Worm (Caenorhabditis elegans) whole organism, L4 larva: Measurements from ENCODE around the gene fbxa-75.
"Not testable (repeated sequence)": the region's sequence is repeated elsewhere in the genome, so short reads cannot be mapped to it uniquely, and the experiment has no call there.

Source experiments
- D1046.2 ChIP-seq: fragments of 200-800 bp; sonication (Bioruptor generic); IDR thresholded peaks from 2 replicates; pipeline ENCODE4 v1.3.6; 2022; ENCODE audit warnings: missing genetic modification characterization, missing compliant biosample characterization
- F44E2.7 ChIP-seq: fragments of 200-800 bp; sonication (Bioruptor generic); IDR thresholded peaks from 2 replicates; pipeline ENCODE4 v2.1.2; 2022; ENCODE audit warnings: missing genetic modification characterization, missing compliant biosample characterization
- T20F7.1 ChIP-seq: fragments of 200-800 bp; sonication (Bioruptor generic); optimal IDR thresholded peaks from 2 replicates; lab custom pipeline; 2018; ENCODE audit warnings: mild to moderate bottlenecking, missing genetic modification characterization, missing compliant biosample characterization
- T26A8.4 ChIP-seq: fragments of 200-800 bp; sonication (Bioruptor generic); IDR thresholded peaks from 2 replicates; pipeline ENCODE4 v1.3.6; 2022; ENCODE audit warnings: missing genetic modification characterization, missing compliant biosample characterization
- ceh-62 ChIP-seq: sonication (generic microtip); optimal IDR thresholded peaks from 2 replicates; lab custom pipeline; 2017; ENCODE audit warnings: missing biosample characterization, missing genetic modification characterization
- cey-2 ChIP-seq: sonication (generic microtip); optimal IDR thresholded peaks from 3 replicates; lab custom pipeline; 2017; ENCODE audit warnings: missing genetic modification characterization, mild to moderate bottlenecking, missing compliant biosample characterization, antibody characterized with exemption, borderline replicate concordance; ENCODE audit not compliant: insufficient read depth
- ctbp-1 ChIP-seq: fragments of 200-800 bp; sonication (Bioruptor generic); IDR thresholded peaks from 2 replicates; pipeline ENCODE4 v1.3.6; 2022; ENCODE audit warnings: missing genetic modification reagents, missing genetic modification characterization, missing compliant biosample characterization
- daf-12 ChIP-seq: fragments of 150-350 bp; optimal IDR thresholded peaks from 2 replicates; lab custom pipeline; 2014; ENCODE audit warnings: missing biosample characterization, missing genetic modification reagents, missing genetic modification characterization
- daf-16 ChIP-seq, 3 experiments: sonication (generic microtip); optimal IDR thresholded peaks; 2 replicates each; lab custom pipeline; 2016 to 2017; ENCODE audit warnings: missing genetic modification characterization in 3 of 3, missing genetic modification reagents in 3 of 3, mild to moderate bottlenecking in 2 of 3, missing compliant biosample characterization in 2 of 3, missing biosample characterization in 1 of 3, moderate library complexity in 1 of 3
- daf-19 ChIP-seq: fragments of 200-800 bp; sonication (Bioruptor generic); conservative IDR thresholded peaks from 2 replicates; pipeline ENCODE4 v1.3.6; 2022; ENCODE audit warnings: missing genetic modification characterization, missing compliant biosample characterization
- dmd-6 ChIP-seq: fragments of 200-800 bp; sonication (Bioruptor generic); IDR thresholded peaks from 2 replicates; pipeline ENCODE4 v1.3.6; 2022; ENCODE audit warnings: missing genetic modification reagents, missing genetic modification characterization, missing compliant biosample characterization
- dve-1 ChIP-seq: sonication (generic microtip); optimal IDR thresholded peaks from 2 replicates; lab custom pipeline; 2017; ENCODE audit warnings: antibody characterized with exemption, mild to moderate bottlenecking, missing genetic modification characterization, missing compliant biosample characterization; ENCODE audit not compliant: insufficient read depth
- egl-27 ChIP-seq: sonication (generic microtip); optimal IDR thresholded peaks from 3 replicates; lab custom pipeline; 2017; ENCODE audit warnings: missing biosample characterization, missing genetic modification reagents, missing genetic modification characterization
- fkh-10 ChIP-seq: fragments of 150-350 bp; optimal IDR thresholded peaks from 2 replicates; lab custom pipeline; 2014; ENCODE audit warnings: missing biosample characterization, missing genetic modification reagents, missing genetic modification characterization
- hlh-11 ChIP-seq: fragments of 200-800 bp; sonication (Bioruptor generic); optimal IDR thresholded peaks from 2 replicates; lab custom pipeline; 2018; ENCODE audit warnings: mild to moderate bottlenecking, missing genetic modification characterization, missing compliant biosample characterization
- lim-7 ChIP-seq: fragments of 200-800 bp; sonication (Bioruptor generic); IDR thresholded peaks from 2 replicates; pipeline ENCODE4 v1.3.6; 2022; ENCODE audit warnings: missing genetic modification characterization, missing compliant biosample characterization
- lin-15B ChIP-seq: fragments of 150-350 bp; sonication (generic microtip); optimal IDR thresholded peaks from 3 replicates; lab custom pipeline; 2014; ENCODE audit warnings: missing biosample characterization, missing genetic modification characterization
- lir-3 ChIP-seq: sonication (generic microtip); optimal IDR thresholded peaks from 2 replicates; lab custom pipeline; 2016; ENCODE audit warnings: mild to moderate bottlenecking, missing genetic modification characterization, missing compliant biosample characterization
- madf-9 ChIP-seq: fragments of 200-800 bp; sonication (Bioruptor generic); conservative IDR thresholded peaks from 2 replicates; pipeline ENCODE4 v1.3.6; 2022; ENCODE audit warnings: missing genetic modification reagents, missing genetic modification characterization, missing compliant biosample characterization
- mdt-29 ChIP-seq: fragments of 200-800 bp; sonication (Bioruptor generic); IDR thresholded peaks from 2 replicates; pipeline ENCODE4 v1.3.6; 2022; ENCODE audit warnings: missing genetic modification reagents, missing genetic modification characterization, missing compliant biosample characterization
- mxl-3 ChIP-seq: fragments of 200-800 bp; sonication (Bioruptor generic); optimal IDR thresholded peaks from 2 replicates; lab custom pipeline; 2018; ENCODE audit warnings: mild to moderate bottlenecking, missing genetic modification characterization, missing compliant biosample characterization
- nhr-237 ChIP-seq: sonication (generic microtip); optimal IDR thresholded peaks from 2 replicates; lab custom pipeline; 2017; ENCODE audit warnings: missing biosample characterization, missing genetic modification characterization
- nhr-28 ChIP-seq: fragments of 150-350 bp; optimal IDR thresholded peaks from 2 replicates; lab custom pipeline; 2014; ENCODE audit warnings: missing biosample characterization, missing genetic modification characterization
- nhr-48 ChIP-seq: sonication (generic microtip); optimal IDR thresholded peaks from 2 replicates; lab custom pipeline; 2016; ENCODE audit warnings: mild to moderate bottlenecking, missing genetic modification characterization, missing compliant biosample characterization
- pha-4 ChIP-seq, 2 experiments: fragments of 150-350 bp in 1 of 2; fragments of 200-800 bp in 1 of 2; sonication (Bioruptor generic) in 1 of 2; IDR thresholded peaks in 1 of 2; optimal IDR thresholded peaks in 1 of 2; 2 replicates each; pipeline versions ENCODE4 v1.3.6 to Lab custom; 2014 to 2022; ENCODE audit warnings: missing genetic modification characterization in 2 of 2, missing genetic modification reagents in 2 of 2, missing biosample characterization in 1 of 2, missing compliant biosample characterization in 1 of 2
- pqm-1 ChIP-seq: sonication (generic microtip); optimal IDR thresholded peaks from 2 replicates; lab custom pipeline; 2017; ENCODE audit warnings: missing biosample characterization, missing genetic modification characterization
- skn-1 ChIP-seq: fragments of 150-350 bp; optimal IDR thresholded peaks from 2 replicates; lab custom pipeline; 2014; ENCODE audit warnings: missing biosample characterization, missing genetic modification characterization
- spr-1 ChIP-seq: sonication (generic microtip); optimal IDR thresholded peaks from 2 replicates; lab custom pipeline; 2016; ENCODE audit warnings: mild to moderate bottlenecking, missing genetic modification characterization, missing compliant biosample characterization
- tag-97 ChIP-seq: fragments of 200-800 bp; sonication (Bioruptor generic); IDR thresholded peaks from 2 replicates; pipeline ENCODE4 v1.3.6; 2022; ENCODE audit warnings: missing genetic modification characterization, missing compliant biosample characterization
- unc-130 ChIP-seq: sonication (generic microtip); optimal IDR thresholded peaks from 2 replicates; lab custom pipeline; 2016; ENCODE audit warnings: missing genetic modification reagents, missing genetic modification characterization, missing compliant biosample characterization
- unc-62 ChIP-seq, 3 experiments: fragments of 150-350 bp in 1 of 3; sonication (generic microtip); optimal IDR thresholded peaks in 2 of 3; peaks in 1 of 3; 1 replicate in 1 of 3; 2 replicates in 2 of 3; lab custom pipeline; 2014 to 2017; ENCODE audit warnings: missing biosample characterization in 3 of 3, missing genetic modification characterization in 3 of 3, missing genetic modification reagents in 3 of 3, missing genotype in 1 of 3
- zip-11 ChIP-seq: fragments of 200-800 bp; sonication (Bioruptor generic); IDR thresholded peaks from 2 replicates; pipeline ENCODE4 v1.3.6; 2022; ENCODE audit warnings: missing genetic modification characterization, missing compliant biosample characterization

fbxa-75 gene

ce11 chrIII:1303414-1303813, at the start of gene fbxa-75:
fbxa-75 (plus strand) TSS chrIII:1303714.
- peak in 1 of 2 experiments; percentile 16 for TF ChIP-seq unc-62 (GFP tag; optimal IDR thresholded peaks at IDR 0.05 in 1 of 2; lab: Kevin White, UChicago)
- TF ChIP-seq unc-62 (tag; optimal IDR thresholded peaks at IDR 0.05; lab: Kevin White, UChicago) = no peak
- TF ChIP-seq T20F7.1 (GFP tag; lab: Kevin White, UChicago) = no peak

ce11 chrIII:1256519-1256918, 47.0 kb upstream of the fbxa-75 start, which contains the start of gene fbxa-208:
fbxa-208 (plus strand) TSS chrIII:1256819.
- TF ChIP-seq daf-19 (GFP tag; lab: Robert Waterston, UW); lin-15B (tag; lab: Kevin White, UChicago); egl-27: not testable (repeated sequence)

ce11 chrIII:1258358-1258757, 45.2 kb upstream of the fbxa-75 start, which contains the start of gene fbxa-78:
fbxa-78 (minus strand) TSS chrIII:1258458.
- not testable (repeated sequence) for TF ChIP-seq hlh-11 (tag; lab: Kevin White, UChicago); cey-2 (tag; lab: Kevin White, UChicago); lim-7 (GFP tag; lab: Robert Waterston, UW)

ce11 chrIII:1263692-1264091, 39.8 kb upstream of the fbxa-75 start, which contains the start of gene srz-9:
srz-9 (plus strand) TSS chrIII:1263992.
- not testable (repeated sequence) for TF ChIP-seq fkh-10; mdt-29 (GFP tag; lab: Robert Waterston, UW); pha-4 (GFP tag; IDR thresholded peaks at IDR 0.05; lab: Robert Waterston, UW); pha-4 (tag; optimal IDR thresholded peaks at IDR 0.05; lab: Kevin White, UChicago)
- TF ChIP-seq, all 104 proteins: peak for 0; not testable (repeated sequence) for 104

ce11 chrIII:1266799-1267198, 36.7 kb upstream of the fbxa-75 start, which contains the start of gene fbxa-151:
fbxa-151 (minus strand) TSS chrIII:1266899.
- TF ChIP-seq T26A8.4 (GFP tag; lab: Robert Waterston, UW); daf-12 (tag; lab: Kevin White, UChicago); F44E2.7: not testable (repeated sequence)

- TF ChIP-seq mxl-3 (GFP tag; lab: Kevin White, UChicago) (no peak), spr-1 (tag; lab: Kevin White, UChicago) (no peak), unc-130 (GFP tag; lab: Kevin White, UChicago) (no peak), daf-16 (GFP tag; optimal IDR thresholded peaks at IDR 0.05; lab: Kevin White, UChicago) (no peak), daf-16 (tag; optimal IDR thresholded peaks at IDR 0.05; lab: Kevin White, UChicago) (peak; percentile 44), skn-1 (no peak), hlh-11 (tag; lab: Kevin White, UChicago) (no peak), pqm-1 (tag; lab: Kevin White, UChicago) (peak; percentile 15), dve-1 (tag; lab: Kevin White, UChicago) (peak; percentile 48), zip-11 (GFP tag; lab: Robert Waterston, UW) (no peak), tag-97 (GFP tag; lab: Robert Waterston, UW) (no peak), nhr-237 (no peak), ceh-62 (tag; lab: Kevin White, UChicago) (no peak), madf-9 (no peak), lir-3 (tag; lab: Kevin White, UChicago) (no peak), dmd-6 (GFP tag; lab: Robert Waterston, UW) (0 out of 2 replicates have a peak, but pooled peaks have one; percentile 6), nhr-48 (tag; lab: Kevin White, UChicago) (no peak), nhr-28 (peak; percentile 25), D1046.2 (GFP tag; lab: Robert Waterston, UW) (no peak), ctbp-1 (no peak)
These were observed 34.4 kb upstream of the fbxa-75 start, which contains the start of gene fbxa-32 for ce11 chrIII:1269156-1269555. fbxa-32 (minus strand) TSS chrIII:1269256.
